Worm (Caenorhabditis elegans) whole organism, late embryonic: Measurements from ENCODE around the gene Y41C4A.7.

ENCODE experiments used
- C08G9.2 ChIP-seq: sonication (generic microtip); optimal IDR thresholded peaks from 2 replicates; lab custom pipeline; 2016; ENCODE audit warnings: mild to moderate bottlenecking, missing genetic modification characterization, moderate library complexity, missing compliant biosample characterization
- F13H6.1 ChIP-seq: sonication (generic microtip); optimal IDR thresholded peaks from 2 replicates; lab custom pipeline; 2016; ENCODE audit warnings: missing genetic modification characterization, missing compliant biosample characterization
- K02D7.2 ChIP-seq: sonication (generic microtip); optimal IDR thresholded peaks from 2 replicates; lab custom pipeline; 2017; ENCODE audit warnings: mild to moderate bottlenecking, missing genetic modification characterization, missing compliant biosample characterization
- K09A11.1 ChIP-seq: sonication (generic microtip); optimal IDR thresholded peaks from 2 replicates; lab custom pipeline; 2017; ENCODE audit warnings: antibody characterized with exemption, mild to moderate bottlenecking, missing genetic modification characterization, missing compliant biosample characterization; ENCODE audit not compliant: insufficient read depth
- T23F11.4 ChIP-seq: fragments of 200-800 bp; sonication (Bioruptor generic); optimal IDR thresholded peaks from 2 replicates; lab custom pipeline; 2018; ENCODE audit warnings: mild to moderate bottlenecking, missing genetic modification characterization, missing compliant biosample characterization
- Y22D7AL.16 ChIP-seq: sonication (generic microtip); optimal IDR thresholded peaks from 2 replicates; lab custom pipeline; 2016; ENCODE audit warnings: missing genetic modification characterization, missing compliant biosample characterization
- ceh-34 ChIP-seq: sonication (generic microtip); optimal IDR thresholded peaks from 2 replicates; lab custom pipeline; 2016; ENCODE audit warnings: mild to moderate bottlenecking, missing genetic modification characterization, missing compliant biosample characterization
- ceh-45 ChIP-seq: fragments of 200-800 bp; sonication (Bioruptor generic); IDR thresholded peaks from 2 replicates; pipeline ENCODE4 v1.3.6; 2022; ENCODE audit warnings: missing genetic modification reagents, missing genetic modification characterization, missing compliant biosample characterization
- ceh-6 ChIP-seq: fragments of 200-800 bp; sonication (Bioruptor generic); optimal IDR thresholded peaks from 2 replicates; lab custom pipeline; 2018; ENCODE audit warnings: mild to moderate bottlenecking, missing genetic modification characterization, missing compliant biosample characterization
- ceh-9 ChIP-seq: sonication (generic microtip); optimal IDR thresholded peaks from 2 replicates; lab custom pipeline; 2016; ENCODE audit warnings: mild to moderate bottlenecking, missing genetic modification characterization, inconsistent platforms, missing compliant biosample characterization
- dmd-4 ChIP-seq: sonication (generic microtip); optimal IDR thresholded peaks from 2 replicates; lab custom pipeline; 2016; ENCODE audit warnings: borderline replicate concordance, missing genetic modification characterization, missing compliant biosample characterization
- dve-1 ChIP-seq: sonication (generic microtip); optimal IDR thresholded peaks from 2 replicates; lab custom pipeline; 2017; ENCODE audit warnings: antibody characterized with exemption, mild to moderate bottlenecking, missing genetic modification characterization, missing compliant biosample characterization
- elt-2 ChIP-seq: sonication (generic microtip); optimal IDR thresholded peaks from 2 replicates; lab custom pipeline; 2016; ENCODE audit warnings: missing genetic modification reagents, missing genetic modification characterization, missing compliant biosample characterization
- elt-4 ChIP-seq: sonication (generic microtip); optimal IDR thresholded peaks from 2 replicates; lab custom pipeline; 2016; ENCODE audit warnings: missing genetic modification characterization, missing compliant biosample characterization
- fkh-10 ChIP-seq: fragments of 150-350 bp; optimal IDR thresholded peaks from 2 replicates; lab custom pipeline; 2014; ENCODE audit warnings: missing biosample characterization, missing genetic modification reagents, missing genetic modification characterization
- fkh-6 ChIP-seq: sonication (generic microtip); optimal IDR thresholded peaks from 2 replicates; lab custom pipeline; 2016; ENCODE audit warnings: missing genetic modification characterization, missing compliant biosample characterization
- gmeb-2 ChIP-seq: sonication (generic microtip); optimal IDR thresholded peaks from 2 replicates; lab custom pipeline; 2016; ENCODE audit warnings: missing genetic modification characterization, inconsistent platforms, missing compliant biosample characterization
- hlh-13 ChIP-seq: fragments of 200-800 bp; sonication (Bioruptor generic); optimal IDR thresholded peaks from 2 replicates; lab custom pipeline; 2018; ENCODE audit warnings: mild to moderate bottlenecking, missing genetic modification characterization, missing compliant biosample characterization
- lin-11 ChIP-seq: fragments of 200-800 bp; sonication (Bioruptor generic); optimal IDR thresholded peaks from 2 replicates; lab custom pipeline; 2018; ENCODE audit warnings: mild to moderate bottlenecking, missing genetic modification characterization, missing compliant biosample characterization
- mec-3 ChIP-seq: sonication (generic microtip); optimal IDR thresholded peaks from 2 replicates; lab custom pipeline; 2016; ENCODE audit warnings: borderline replicate concordance, missing genetic modification characterization, missing compliant biosample characterization
- nhr-11 ChIP-seq: fragments of 150-350 bp; optimal IDR thresholded peaks from 2 replicates; lab custom pipeline; 2014; ENCODE audit warnings: missing biosample characterization, missing genetic modification characterization
- nhr-232 ChIP-seq: sonication (generic microtip); optimal IDR thresholded peaks from 2 replicates; lab custom pipeline; 2016; ENCODE audit warnings: missing genetic modification characterization, missing compliant biosample characterization
- pag-3 ChIP-seq: sonication (generic microtip); optimal IDR thresholded peaks from 2 replicates; lab custom pipeline; 2016; ENCODE audit warnings: missing compliant biosample characterization, missing genetic modification characterization, borderline replicate concordance
- pat-9 ChIP-seq: fragments of 200-800 bp; sonication (Bioruptor generic); optimal IDR thresholded peaks from 2 replicates; lab custom pipeline; 2018; ENCODE audit warnings: mild to moderate bottlenecking, missing genetic modification characterization, moderate library complexity, missing compliant biosample characterization
- pax-1 ChIP-seq: fragments of 150-350 bp; optimal IDR thresholded peaks from 2 replicates; lab custom pipeline; 2014; ENCODE audit warnings: missing biosample characterization, missing genetic modification characterization
- pqm-1 ChIP-seq: sonication (generic microtip); optimal IDR thresholded peaks from 2 replicates; lab custom pipeline; 2016; ENCODE audit warnings: missing genetic modification characterization, missing compliant biosample characterization
- sdc-2 ChIP-seq: sonication (generic microtip); optimal IDR thresholded peaks from 2 replicates; lab custom pipeline; 2016; ENCODE audit warnings: missing genotype, missing genetic modification characterization, missing compliant biosample characterization
- tbx-2 ChIP-seq: sonication (generic microtip); optimal IDR thresholded peaks from 2 replicates; lab custom pipeline; 2016; ENCODE audit warnings: missing genetic modification characterization, missing compliant biosample characterization
- tbx-7 ChIP-seq: sonication (generic microtip); optimal IDR thresholded peaks from 2 replicates; lab custom pipeline; 2016; ENCODE audit warnings: missing genotype, missing genetic modification characterization, missing compliant biosample characterization
- ttx-3 ChIP-seq: sonication (generic microtip); optimal IDR thresholded peaks from 2 replicates; lab custom pipeline; 2016; ENCODE audit warnings: missing genetic modification reagents, missing genetic modification characterization, missing compliant biosample characterization
- unc-42 ChIP-seq: sonication (generic microtip); optimal IDR thresholded peaks from 2 replicates; lab custom pipeline; 2016; ENCODE audit warnings: missing genotype, missing genetic modification characterization, missing compliant biosample characterization
- unc-55 ChIP-seq: sonication (generic microtip); optimal IDR thresholded peaks from 2 replicates; lab custom pipeline; 2017; ENCODE audit warnings: missing biosample characterization, missing genetic modification reagents, missing genetic modification characterization

Gene Y41C4A.7

DNA sequence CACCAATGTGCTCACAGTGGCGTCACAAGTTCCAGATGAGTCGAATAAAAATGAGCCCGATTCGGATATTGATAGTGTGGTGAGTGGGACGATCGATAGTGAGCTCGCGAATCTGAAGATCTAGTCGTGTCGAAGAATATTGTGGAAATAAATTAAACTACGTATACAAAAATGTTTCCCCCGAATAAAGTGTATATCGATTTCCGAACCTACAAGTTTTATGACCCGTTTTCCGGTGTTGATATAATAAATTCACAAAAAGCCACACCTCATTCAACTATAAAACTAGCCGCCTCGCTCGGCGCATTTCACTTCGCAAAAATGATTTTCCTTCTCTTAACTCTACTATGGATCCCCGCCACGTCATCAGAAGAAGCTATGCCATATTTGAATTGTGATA lies 1.3 kb downstream of the Y41C4A.7 start, which contains the start of gene pqn-84:
Gene pqn-84, plus strand, starts transcription at position 301 of the 400 bp plus-strand sequence.
- TF ChIP-seq K09A11.1 (tag; lab: Kevin White, UChicago) (no peak), pqm-1 (tag; lab: Kevin White, UChicago) (no peak), F13H6.1 (tag; lab: Kevin White, UChicago) (no peak), mec-3 (tag; lab: Kevin White, UChicago) (no peak)

DNA sequence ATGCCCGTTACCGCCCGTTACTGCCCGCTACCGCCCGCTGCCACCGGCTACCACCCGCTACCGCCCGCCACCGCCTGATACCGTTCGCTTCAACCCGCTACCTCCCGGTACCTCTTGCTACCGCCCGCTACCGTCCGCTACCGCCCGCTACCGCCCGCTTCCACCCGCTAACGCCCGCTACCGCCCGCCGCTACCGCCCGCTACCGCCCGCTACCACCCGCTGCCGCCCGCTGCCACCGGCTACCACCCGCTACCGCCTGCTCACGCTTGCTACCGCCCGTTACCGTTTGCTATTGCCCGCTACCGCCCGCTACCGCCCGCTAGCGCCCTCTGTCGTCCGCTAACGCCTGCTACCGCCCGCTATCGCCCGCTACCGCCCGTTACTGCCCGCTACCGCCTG lies 3.2 kb downstream of the Y41C4A.7 start:
- TF ChIP-seq nhr-232 (tag; lab: Kevin White, UChicago) (peak; percentile 6), Y22D7AL.16 (no peak), ttx-3 (tag; lab: Kevin White, UChicago) (no peak), elt-2 (tag; lab: Kevin White, UChicago) (no peak), fkh-10 (no peak), mec-3 (tag; lab: Kevin White, UChicago) (peak; percentile 17), ceh-45 (GFP tag; lab: Robert Waterston, UW) (0 out of 2 replicates have a peak, but pooled peaks have one; percentile 4), K02D7.2 (tag; lab: Kevin White, UChicago) (peak; percentile 31), ceh-6 (peak; percentile 7)
- TF ChIP-seq, all 69 proteins: peak for 5

DNA sequence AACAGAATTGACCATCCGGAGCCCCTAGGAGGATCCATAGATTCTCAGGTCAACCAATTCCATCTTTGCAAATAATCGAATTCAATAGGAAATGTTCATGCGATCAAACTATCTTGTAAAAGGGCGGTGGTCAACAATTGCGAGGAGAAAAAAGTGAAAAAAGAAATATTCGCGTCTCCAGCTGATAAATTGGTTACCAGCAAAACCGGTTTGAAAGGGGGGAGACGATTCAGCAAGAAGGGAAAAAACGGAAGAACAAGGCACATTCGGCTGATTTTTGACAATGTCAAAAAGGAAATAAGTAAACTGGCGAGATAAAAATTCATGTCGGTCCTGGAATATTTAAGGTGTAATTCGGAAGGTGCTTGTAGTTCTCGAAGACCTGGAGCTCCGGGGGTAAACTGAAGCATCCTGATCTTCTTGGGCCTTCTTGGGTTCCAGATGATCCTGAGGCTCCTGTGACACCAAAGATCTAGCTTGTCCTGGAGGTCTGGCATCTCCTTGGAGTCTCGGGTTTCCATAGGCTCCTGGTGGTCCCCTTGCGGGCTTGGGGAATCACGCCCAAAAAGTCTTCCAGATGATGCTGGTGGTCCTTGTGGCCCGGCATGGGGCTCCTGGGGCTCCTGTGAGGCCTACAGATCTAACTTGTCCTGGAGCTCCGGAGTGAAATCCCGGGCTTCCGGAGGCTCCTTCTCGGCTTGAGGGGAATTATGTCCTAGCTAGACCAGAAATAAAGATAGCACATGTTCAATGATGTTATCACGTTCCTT lies 4.5 kb downstream of the Y41C4A.7 start:
- TF ChIP-seq unc-42 (tag; lab: Kevin White, UChicago), result no peak
- no peak for TF ChIP-seq tbx-2 (tag; lab: Kevin White, UChicago)
- TF ChIP-seq unc-55 (GFP tag; lab: Kevin White, UChicago), result no peak

DNA sequence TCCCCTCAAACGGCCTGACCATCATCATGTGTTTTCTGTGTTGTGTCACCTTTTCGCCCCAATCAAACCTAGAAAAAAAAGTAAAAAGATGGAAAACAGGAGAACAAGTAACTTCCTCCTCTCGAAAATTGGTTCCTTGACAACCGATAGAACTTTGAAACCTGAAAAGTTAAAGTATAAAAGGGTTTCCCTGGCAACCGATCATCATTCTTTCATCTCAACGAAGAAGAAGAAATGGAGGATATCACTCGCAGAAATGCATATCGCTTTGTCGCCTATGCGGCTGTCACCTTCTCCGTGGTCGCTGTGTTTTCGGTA lies 5.1 kb downstream of the Y41C4A.7 start, which contains the start of gene col-95:
Gene col-95, plus strand, starts transcription at position 219 of the 318 bp plus-strand sequence.
- TF ChIP-seq K09A11.1 (tag; lab: Kevin White, UChicago), result no peak
- TF ChIP-seq mec-3 (tag; lab: Kevin White, UChicago), result no peak
- no peak for TF ChIP-seq ceh-9 (tag; lab: Kevin White, UChicago)
- TF ChIP-seq pqm-1 (tag; lab: Kevin White, UChicago), result no peak
- no peak for TF ChIP-seq ceh-34 (tag; lab: Kevin White, UChicago)
- TF ChIP-seq lin-11 (tag; lab: Kevin White, UChicago), result no peak
- no peak for TF ChIP-seq pag-3 (tag; lab: Kevin White, UChicago)
- TF ChIP-seq fkh-6 (tag; lab: Kevin White, UChicago), result no peak
- no peak for TF ChIP-seq hlh-13 (GFP tag; lab: Kevin White, UChicago)
- TF ChIP-seq dmd-4, result no peak
- no peak for TF ChIP-seq pax-1 (tag; lab: Kevin White, UChicago)
- TF ChIP-seq T23F11.4, result no peak
- TF ChIP-seq ceh-45 (GFP tag; lab: Robert Waterston, UW), result no peak
- no peak for TF ChIP-seq tbx-7 (tag; lab: Kevin White, UChicago)

DNA sequence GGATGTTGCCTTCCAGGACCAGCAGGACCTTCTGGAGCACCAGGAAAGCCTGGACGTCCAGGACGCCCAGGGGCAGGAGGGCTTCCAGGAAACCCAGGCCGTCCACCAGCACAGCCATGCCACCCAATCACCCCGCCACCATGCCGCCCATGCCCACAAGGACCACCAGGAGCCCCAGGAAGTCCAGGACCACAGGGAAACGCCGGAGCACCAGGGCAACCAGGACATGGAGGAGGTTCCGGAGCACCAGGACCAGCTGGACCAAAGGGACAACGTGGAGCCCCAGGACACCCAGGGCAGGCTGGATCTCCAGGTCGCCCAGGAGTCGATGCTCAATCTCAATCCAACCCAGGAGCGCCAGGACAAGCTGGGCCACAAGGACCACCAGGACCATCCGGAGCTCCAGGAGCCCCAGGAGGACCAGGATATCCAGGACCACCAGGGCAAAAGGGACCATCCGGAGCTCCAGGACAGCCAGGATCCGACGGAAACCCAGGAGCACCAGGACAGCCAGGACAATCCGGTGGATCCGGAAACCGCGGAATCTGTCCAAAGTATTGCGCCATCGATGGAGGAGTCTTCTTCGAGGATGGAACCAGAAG lies 5.8 kb downstream of the Y41C4A.7 start:
- TF ChIP-seq C08G9.2 (tag; lab: Kevin White, UChicago) (no peak), sdc-2 (peak; percentile 11), T23F11.4 (no peak), ceh-9 (tag; lab: Kevin White, UChicago) (no peak), ceh-6 (no peak), ceh-34 (tag; lab: Kevin White, UChicago) (no peak), pqm-1 (tag; lab: Kevin White, UChicago) (no peak), pat-9 (tag; lab: Kevin White, UChicago) (no peak), dve-1 (tag; lab: Kevin White, UChicago) (no peak), nhr-11 (no peak), gmeb-2 (no peak), fkh-6 (tag; lab: Kevin White, UChicago) (no peak), elt-4 (tag; lab: Kevin White, UChicago) (peak; percentile 33)
- TF ChIP-seq, all 69 proteins: peak for 2
